Fruit fly (Drosophila melanogaster): ENCODE results near the gene Pgk.

DNA sequence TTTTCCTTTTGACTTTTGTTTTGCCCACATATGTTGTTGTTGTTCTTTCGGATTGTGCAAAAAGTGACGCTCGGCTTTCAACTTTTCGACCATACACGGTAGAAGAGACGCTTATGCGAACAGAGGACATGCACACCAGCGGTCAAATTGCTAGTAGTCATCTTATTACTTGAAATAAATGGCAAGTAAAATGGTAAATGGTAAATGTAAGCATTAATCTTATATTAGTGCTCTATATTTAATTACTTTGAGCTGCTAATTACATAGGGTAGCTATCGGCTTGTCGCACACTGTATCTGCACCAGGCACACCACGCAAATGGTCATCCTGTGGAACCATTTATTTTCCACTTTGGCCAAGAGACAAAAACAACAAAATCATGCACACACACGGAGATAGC lies 31.6 kb downstream of the Pgk start:
- TF ChIP-seq rn (GFP tag; IDR thresholded peaks at IDR 0.05) (no peak), CG4496 (GFP tag; IDR thresholded peaks at IDR 0.05) (no peak), EcR (GFP tag; optimal IDR thresholded peaks at IDR 0.05) (no peak), Snoo (tag; optimal IDR thresholded peaks at IDR 0.05) (no peak), CG13204 (GFP tag; optimal IDR thresholded peaks at IDR 0.05) (no peak), Pif1B (GFP tag; optimal IDR thresholded peaks at IDR 0.05) (no peak), CG14655 (GFP tag; optimal IDR thresholded peaks at IDR 0.05) (peak; percentile 15), Ets98B (GFP tag; IDR thresholded peaks at IDR 0.05) (no peak), CG12605 (GFP tag; IDR thresholded peaks at IDR 0.05) (no peak), CG8301 (tag; optimal IDR thresholded peaks at IDR 0.05) (no peak)
